Worm (Caenorhabditis elegans) whole organism, L1 larva: ENCODE measurements around the gene T01C3.2.

Experiments used
- aha-1 ChIP-seq: fragments of 150-350 bp; optimal IDR thresholded peaks from 2 replicates; lab custom pipeline; 2014; ENCODE audit warnings: missing biosample characterization, missing genetic modification characterization
- egl-27 ChIP-seq, 2 experiments: fragments of 150-350 bp in 1 of 2; sonication (generic microtip); optimal IDR thresholded peaks; 3 replicates each; lab custom pipeline; 2017 to 2018; ENCODE audit warnings: missing biosample characterization in 2 of 2, missing genetic modification characterization in 2 of 2, missing genetic modification reagents in 2 of 2
- elt-2 ChIP-seq: sonication (generic microtip); optimal IDR thresholded peaks from 2 replicates; lab custom pipeline; 2016; ENCODE audit warnings: missing genetic modification characterization, mild to moderate bottlenecking, inconsistent platforms, missing compliant biosample characterization, missing genetic modification reagents
- elt-3 ChIP-seq, 6 experiments: fragments of 150-350 bp in 1 of 6; sonication (generic microtip); optimal IDR thresholded peaks; 2 replicates each; lab custom pipeline; 2017 to 2018; ENCODE audit warnings: missing biosample characterization in 6 of 6, missing genetic modification characterization in 6 of 6, inconsistent platforms in 1 of 6
- fkh-4 ChIP-seq: sonication (generic microtip); optimal IDR thresholded peaks from 2 replicates; lab custom pipeline; 2016; ENCODE audit warnings: missing compliant biosample characterization, missing genetic modification characterization, borderline replicate concordance
- jun-1 ChIP-seq: fragments of 150-350 bp; optimal IDR thresholded peaks from 2 replicates; lab custom pipeline; 2014; ENCODE audit warnings: missing biosample characterization, missing genetic modification reagents, missing genetic modification characterization
- unc-30 ChIP-seq: sonication (generic microtip); optimal IDR thresholded peaks from 2 replicates; lab custom pipeline; 2017; ENCODE audit warnings: missing biosample characterization, missing genetic modification characterization
- unc-62 ChIP-seq: fragments of 150-350 bp; optimal IDR thresholded peaks from 2 replicates; lab custom pipeline; 2014; ENCODE audit warnings: missing biosample characterization, missing genetic modification reagents, missing genetic modification characterization
- zag-1 ChIP-seq: fragments of 150-350 bp; optimal IDR thresholded peaks from 2 replicates; lab custom pipeline; 2014; ENCODE audit warnings: missing biosample characterization, missing genetic modification characterization

ce11 chrV:14990843-14991242 lies at the start of gene T01C3.2, which contains the start of gene cdt-2:
- no peak for TF ChIP-seq unc-62 (GFP tag; lab: Kevin White, UChicago)
- TF ChIP-seq zag-1 (tag; lab: Kevin White, UChicago), result no peak
- TF ChIP-seq unc-30, result no peak
- TF ChIP-seq jun-1 (tag; lab: Kevin White, UChicago), result no peak
- no peak for TF ChIP-seq elt-2 (tag; lab: Kevin White, UChicago)
- TF ChIP-seq egl-27 (tag; optimal IDR thresholded peaks at IDR 0.05; lab: Kevin White, UChicago), result no peak
- TF ChIP-seq elt-3 (tag; optimal IDR thresholded peaks at IDR 0.05; lab: Kevin White, UChicago), result peak in 1 of 6 experiments; percentile 7
- no peak for TF ChIP-seq fkh-4 (tag; lab: Kevin White, UChicago)
- TF ChIP-seq aha-1 (tag; lab: Kevin White, UChicago), result no peak
